Fruit fly (Drosophila melanogaster): Measurements from ENCODE around the gene IntS11.

Gene IntS11

DNA sequence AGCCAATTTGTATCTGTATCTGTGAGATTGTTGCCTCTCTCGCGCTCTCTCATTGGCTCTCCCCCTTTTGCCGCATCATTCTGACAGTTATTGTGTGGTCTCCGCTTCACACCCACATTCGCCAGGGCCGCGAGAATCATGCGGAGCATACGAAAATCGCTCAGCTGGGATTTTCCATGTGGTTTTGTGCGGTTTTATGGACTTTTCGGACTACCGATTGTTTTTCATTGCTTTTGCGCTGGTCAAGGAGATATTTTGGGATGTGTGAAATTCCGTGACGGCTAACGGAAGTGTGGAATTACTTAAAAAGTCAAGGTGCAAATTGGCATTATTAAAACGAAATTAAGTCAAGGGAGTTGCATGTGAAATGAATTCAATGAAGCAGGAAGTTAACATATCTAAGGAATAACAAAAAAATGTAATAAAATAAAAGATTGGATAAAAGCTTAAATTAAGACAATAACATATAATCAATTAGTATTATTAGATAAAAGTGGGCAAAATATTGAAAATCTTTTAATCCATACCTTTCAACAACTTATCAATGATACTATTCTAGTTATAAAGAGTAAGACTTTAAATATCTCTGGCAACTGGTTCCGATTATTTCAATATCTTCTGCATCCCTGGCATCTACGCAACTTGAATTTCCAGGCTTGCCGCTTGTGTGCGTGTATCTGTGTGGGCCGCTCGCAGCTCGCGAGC is 27.1 kb downstream of the IntS11 start (continued):
- TF ChIP-seq CG3995 (GFP tag; optimal IDR thresholded peaks at IDR 0.05) = peak; percentile 2
- TF ChIP-seq Gug (GFP tag; IDR thresholded peaks at IDR 0.05) = peak; percentile 42; the same call in 3 of the 4 replicates
- peak; percentile 93 for TF ChIP-seq CG9437 (GFP tag; optimal IDR thresholded peaks at IDR 0.05)
- TF ChIP-seq Sox100B (GFP tag; optimal IDR thresholded peaks at IDR 0.05) = peak; percentile 61
- TF ChIP-seq CG13424 (tag; optimal IDR thresholded peaks at IDR 0.05) = peak; percentile 15
- peak; percentile 25; the same call in 1 of the 2 replicates for TF ChIP-seq CG10366 (GFP tag; IDR thresholded peaks at IDR 0.05)
- no peak for TF ChIP-seq CG4854 (GFP tag; optimal IDR thresholded peaks at IDR 0.05)
- peak; percentile 42; the same call in 1 of the 2 replicates for TF ChIP-seq CG14441 (GFP tag; IDR thresholded peaks at IDR 0.05)
- peak; percentile 46 for TF ChIP-seq CG6272 (GFP tag; IDR thresholded peaks at IDR 0.05)
- peak; percentile 39 for TF ChIP-seq az2 (GFP tag; optimal IDR thresholded peaks at IDR 0.05)
- 0 out of 2 replicates have a peak, but pooled peaks have one; percentile 20 for TF ChIP-seq danr (GFP tag; IDR thresholded peaks at IDR 0.05)
- TF ChIP-seq CG12071 (GFP tag; optimal IDR thresholded peaks at IDR 0.05) = no peak
- TF ChIP-seq sr (GFP tag; IDR thresholded peaks at IDR 0.05) = peak; percentile 32; the same call in 1 of the 3 replicates
- TF ChIP-seq mld (GFP tag; IDR thresholded peaks at IDR 0.05; ENCODE audit: partially characterized antibody) = no peak
- TF ChIP-seq tx (GFP tag; optimal IDR thresholded peaks at IDR 0.05) = no peak
- peak; percentile 5 for TF ChIP-seq Ssrp (tag; optimal IDR thresholded peaks at IDR 0.05)
- peak; percentile 27 for TF ChIP-seq CG2712 (tag; optimal IDR thresholded peaks at IDR 0.05)
- peak in 1 of 3 experiments; percentile 69 for TF ChIP-seq lola (GFP tag; optimal IDR thresholded peaks at IDR 0.05)
- TF ChIP-seq CG18011 (GFP tag; optimal IDR thresholded peaks at IDR 0.05) = no peak
- no peak for TF ChIP-seq CG2199 (GFP tag; IDR thresholded peaks at IDR 0.05)
- no peak for TF ChIP-seq CG12299 (tag; optimal IDR thresholded peaks at IDR 0.05)
- peak; percentile 42 for TF ChIP-seq D19B (GFP tag; optimal IDR thresholded peaks at IDR 0.05)
- peak; percentile 8 for TF ChIP-seq CG15011 (GFP tag; optimal IDR thresholded peaks at IDR 0.05)
- TF ChIP-seq NFAT (GFP tag; IDR thresholded peaks at IDR 0.05) = peak; percentile 75
- 0 out of 3 replicates have a peak, but pooled peaks have one; percentile 33 for TF ChIP-seq dysf (GFP tag; IDR thresholded peaks at IDR 0.05)
- peak; percentile 32; the same call in 1 of the 2 replicates for TF ChIP-seq CG31441 (GFP tag; IDR thresholded peaks at IDR 0.05)
- 0 out of 3 replicates have a peak, but pooled peaks have one; percentile 39 for TF ChIP-seq Mrtf (GFP tag; IDR thresholded peaks at IDR 0.05)
- 0 out of 3 replicates have a peak, but pooled peaks have one; percentile 11 for TF ChIP-seq Aef1 (GFP tag; IDR thresholded peaks at IDR 0.05)

DNA sequence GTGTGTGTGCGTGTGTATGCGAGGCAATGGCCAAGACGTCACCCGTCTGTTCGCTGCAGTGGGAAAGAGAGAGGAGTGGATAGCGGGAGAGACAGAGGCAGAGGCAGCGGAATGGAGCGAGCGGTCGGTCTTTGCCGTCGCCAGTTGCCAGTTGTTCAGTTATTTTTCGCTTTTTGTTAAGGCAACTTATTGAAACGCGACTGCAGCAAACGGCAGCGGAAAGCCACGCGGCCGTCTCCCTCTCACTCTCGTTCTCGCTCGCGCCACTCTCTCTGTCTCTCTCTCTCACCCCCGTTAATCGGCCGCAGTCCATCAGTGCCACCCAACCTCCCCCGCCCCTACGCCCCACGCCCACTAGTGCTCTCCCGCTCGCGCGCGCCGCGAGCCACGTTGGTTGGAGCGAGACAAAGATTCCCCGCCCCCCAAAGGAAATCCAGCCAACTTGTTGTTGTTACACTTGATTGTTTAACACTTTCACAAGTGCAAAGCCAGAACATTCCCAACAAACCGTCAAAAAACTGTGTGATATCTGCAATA is 27.7 kb downstream of the IntS11 start:
- TF ChIP-seq ATbp (GFP tag; optimal IDR thresholded peaks at IDR 0.05) (peak; percentile 10), CG14014 (GFP tag; IDR thresholded peaks at IDR 0.05) (peak; percentile 5; the same call in 1 of the 2 replicates), fu2 (GFP tag; optimal IDR thresholded peaks at IDR 0.05) (no peak), CG8089 (GFP tag; optimal IDR thresholded peaks at IDR 0.05) (no peak), Hr51 (GFP tag; optimal IDR thresholded peaks at IDR 0.05) (peak in 1 of 2 experiments; percentile 11), CG17385 (GFP tag; optimal IDR thresholded peaks at IDR 0.05) (peak; percentile 23), Abd-B (GFP tag; optimal IDR thresholded peaks at IDR 0.05) (peak; percentile 4), CrebB (tag; optimal IDR thresholded peaks at IDR 0.05) (peak; percentile 40), lab (GFP tag; optimal IDR thresholded peaks at IDR 0.05) (peak; percentile 80), cas (GFP tag; IDR thresholded peaks at IDR 0.05) (0 out of 2 replicates have a peak, but pooled peaks have one; percentile 25), CG10654 (GFP tag; optimal IDR thresholded peaks at IDR 0.05) (no peak), CG12659 (GFP tag; optimal IDR thresholded peaks at IDR 0.05) (peak; percentile 17), ftz-f1 (GFP tag; optimal IDR thresholded peaks at IDR 0.05) (peak; percentile 17), sc (optimal IDR thresholded peaks at IDR 0.05) (no peak), sc (GFP tag; optimal IDR thresholded peaks at IDR 0.05) (no peak), gfzf (GFP tag; optimal IDR thresholded peaks at IDR 0.05) (no peak), CG10267 (tag; optimal IDR thresholded peaks at IDR 0.05) (no peak), salm (tag; optimal IDR thresholded peaks at IDR 0.05) (no peak), Side (GFP tag; optimal IDR thresholded peaks at IDR 0.05) (peak; percentile 5), Deaf1 (tag; optimal IDR thresholded peaks at IDR 0.05) (peak; percentile 63), Rx (GFP tag; IDR thresholded peaks at IDR 0.05) (0 out of 2 replicates have a peak, but pooled peaks have one; percentile 9)

Measured in whole organism, embryonic.